Fruit fly (Drosophila melanogaster) whole organism, pupa: Measurements from ENCODE around the gene CG11693.

ENCODE experiments used
- CG10348 ChIP-seq: fragments of 200-800 bp; sonication (Bioruptor generic); IDR thresholded peaks from 2 replicates; pipeline ENCODE4 v1.3.6; 2022; ENCODE audit warnings: missing biosample characterization, missing genetic modification characterization
- CG12605 ChIP-seq: fragments of 200-800 bp; sonication (Bioruptor generic); IDR thresholded peaks from 2 replicates; pipeline ENCODE4 v1.3.6; 2022; ENCODE audit warnings: missing biosample characterization, missing genetic modification characterization
- CG13204 ChIP-seq: fragments of 200-800 bp; sonication (Bioruptor generic); optimal IDR thresholded peaks from 2 replicates; lab custom pipeline; 2018; ENCODE audit warnings: missing biosample characterization, mild to moderate bottlenecking, missing genetic modification characterization, moderate library complexity
- CG14655 ChIP-seq: fragments of 200-800 bp; sonication (Bioruptor generic); optimal IDR thresholded peaks from 3 replicates; lab custom pipeline; 2017; ENCODE audit warnings: mild to moderate bottlenecking, missing biosample characterization, missing genetic modification reagents, missing genetic modification characterization
- CG15710 ChIP-seq: fragments of 200-800 bp; sonication (Bioruptor generic); optimal IDR thresholded peaks from 2 replicates; lab custom pipeline; 2018; ENCODE audit warnings: missing biosample characterization, mild to moderate bottlenecking, missing genetic modification characterization, moderate library complexity
- CG17806 ChIP-seq: fragments of 200-800 bp; sonication (Bioruptor generic); optimal IDR thresholded peaks from 2 replicates; lab custom pipeline; 2018; ENCODE audit warnings: missing biosample characterization, mild to moderate bottlenecking, missing genetic modification characterization, moderate library complexity
- CG32121 ChIP-seq: fragments of 200-800 bp; sonication (Bioruptor generic); IDR thresholded peaks from 2 replicates; pipeline ENCODE4 v1.3.6; 2022; ENCODE audit warnings: missing biosample characterization, missing genetic modification characterization
- CG34367 ChIP-seq: fragments of 200-800 bp; sonication (Bioruptor generic); optimal IDR thresholded peaks from 2 replicates; lab custom pipeline; 2018; ENCODE audit warnings: missing biosample characterization, mild to moderate bottlenecking, missing genetic modification characterization
- CG4496 ChIP-seq: fragments of 200-800 bp; sonication (Bioruptor generic); IDR thresholded peaks from 3 replicates; pipeline ENCODE4 v1.3.6; 2022; ENCODE audit warnings: missing biosample characterization, missing genetic modification characterization
- CG8159 ChIP-seq: fragments of 200-800 bp; sonication (Bioruptor generic); optimal IDR thresholded peaks from 3 replicates; lab custom pipeline; 2018; ENCODE audit warnings: missing biosample characterization, mild to moderate bottlenecking, missing genetic modification characterization, moderate library complexity
- CG8301 ChIP-seq: fragments of 200-800 bp; sonication (Bioruptor generic); optimal IDR thresholded peaks from 2 replicates; lab custom pipeline; 2018; ENCODE audit warnings: missing biosample characterization, mild to moderate bottlenecking, missing genetic modification characterization
- CG9948 ChIP-seq: fragments of 200-800 bp; sonication (Bioruptor generic); optimal IDR thresholded peaks from 2 replicates; lab custom pipeline; 2018; ENCODE audit warnings: missing biosample characterization, mild to moderate bottlenecking, missing genetic modification characterization, moderate library complexity
- D1 ChIP-seq: fragments of 200-800 bp; sonication (Bioruptor generic); optimal IDR thresholded peaks from 2 replicates; lab custom pipeline; 2018; ENCODE audit warnings: missing biosample characterization, mild to moderate bottlenecking, missing genetic modification characterization, moderate library complexity
- EcR ChIP-seq: fragments of 200-800 bp; sonication (Bioruptor generic); optimal IDR thresholded peaks from 3 replicates; lab custom pipeline; 2019; ENCODE audit warnings: missing biosample characterization, missing genetic modification characterization, mild to moderate bottlenecking, moderate library complexity, missing genetic modification reagents
- Ets98B ChIP-seq: fragments of 200-800 bp; sonication (Bioruptor generic); IDR thresholded peaks from 2 replicates; pipeline ENCODE4 v1.3.6; 2022; ENCODE audit warnings: missing biosample characterization, missing genetic modification characterization
- Pif1A ChIP-seq: fragments of 200-800 bp; sonication (Bioruptor generic); optimal IDR thresholded peaks from 3 replicates; lab custom pipeline; 2016; ENCODE audit warnings: missing biosample characterization, missing genetic modification characterization
- Pif1B ChIP-seq: fragments of 200-800 bp; sonication (Bioruptor generic); optimal IDR thresholded peaks from 3 replicates; lab custom pipeline; 2016; ENCODE audit warnings: missing biosample characterization, missing genetic modification characterization
- Snoo ChIP-seq: fragments of 200-800 bp; sonication (Bioruptor generic); optimal IDR thresholded peaks from 3 replicates; lab custom pipeline; 2017; ENCODE audit warnings: missing biosample characterization, mild to moderate bottlenecking, missing genetic modification characterization, inconsistent platforms
- fd96Ca ChIP-seq: fragments of 200-800 bp; sonication (Bioruptor generic); IDR thresholded peaks from 3 replicates; pipeline ENCODE4 v1.3.6; 2022; ENCODE audit warnings: missing biosample characterization, missing genetic modification characterization
- gl ChIP-seq: fragments of 200-800 bp; sonication (Bioruptor generic); optimal IDR thresholded peaks from 2 replicates; lab custom pipeline; 2018; ENCODE audit warnings: missing biosample characterization, mild to moderate bottlenecking, missing genetic modification characterization
- rn ChIP-seq: fragments of 200-800 bp; sonication (Bioruptor generic); IDR thresholded peaks from 2 replicates; pipeline ENCODE4 v1.3.6; 2022; ENCODE audit warnings: missing biosample characterization, missing genetic modification characterization

Gene CG11693

DNA sequence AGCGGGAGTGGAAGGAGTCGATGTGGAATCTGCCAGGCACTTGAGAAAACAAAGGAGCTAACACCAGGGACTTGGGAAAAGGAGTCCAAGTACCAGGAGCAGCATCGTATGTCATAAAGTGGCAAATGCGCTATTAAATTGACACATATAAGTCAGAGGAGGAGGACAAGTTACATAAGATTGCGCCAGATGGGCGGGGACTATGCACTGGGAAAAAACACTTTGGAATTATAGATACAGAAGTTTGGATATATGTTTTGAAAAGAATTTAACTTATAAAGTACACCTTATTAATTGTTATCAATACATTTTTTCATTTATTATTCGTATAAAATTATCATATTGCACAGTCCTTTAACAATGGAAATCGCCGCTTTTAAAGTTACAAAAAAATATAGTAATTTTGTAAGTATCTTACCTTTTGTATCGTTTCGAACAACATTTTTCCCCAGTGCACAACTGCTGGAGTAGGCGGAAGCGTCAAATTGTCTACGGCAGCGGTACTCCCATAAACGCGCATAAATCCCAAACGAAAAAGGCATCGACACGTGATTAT lies 25.5 kb upstream of the CG11693 start:
- TF ChIP-seq D1 (tag; lab: Kevin White, UChicago) = no peak
- TF ChIP-seq Pif1B = no peak
- TF ChIP-seq CG9948 (tag; lab: Kevin White, UChicago) = no peak
- TF ChIP-seq CG17806 (tag; lab: Kevin White, UChicago) = no peak
- TF ChIP-seq CG34367 (tag; lab: Kevin White, UChicago) = no peak
- no peak for TF ChIP-seq CG15710 (tag; lab: Kevin White, UChicago)
- no peak for TF ChIP-seq CG13204
- no peak for TF ChIP-seq CG8159 (tag; lab: Kevin White, UChicago)
- no peak for TF ChIP-seq gl (tag; lab: Kevin White, UChicago)
- TF ChIP-seq fd96Ca (GFP tag; lab: Robert Waterston, UW) = no peak
- no peak for TF ChIP-seq Snoo (tag; lab: Kevin White, UChicago)
- no peak for TF ChIP-seq EcR (GFP tag; lab: Kevin White, UChicago)
- TF ChIP-seq rn (GFP tag; lab: Robert Waterston, UW) = no peak
- no peak for TF ChIP-seq Pif1A (GFP tag; lab: Kevin White, UChicago)
- TF ChIP-seq CG32121 (GFP tag; lab: Robert Waterston, UW) = no peak
- TF ChIP-seq CG4496 = no peak
- TF ChIP-seq CG14655 (GFP tag; lab: Kevin White, UChicago) = no peak
- TF ChIP-seq CG8301 (tag; lab: Kevin White, UChicago) = no peak
- TF ChIP-seq Ets98B (GFP tag; lab: Robert Waterston, UW) = no peak

DNA sequence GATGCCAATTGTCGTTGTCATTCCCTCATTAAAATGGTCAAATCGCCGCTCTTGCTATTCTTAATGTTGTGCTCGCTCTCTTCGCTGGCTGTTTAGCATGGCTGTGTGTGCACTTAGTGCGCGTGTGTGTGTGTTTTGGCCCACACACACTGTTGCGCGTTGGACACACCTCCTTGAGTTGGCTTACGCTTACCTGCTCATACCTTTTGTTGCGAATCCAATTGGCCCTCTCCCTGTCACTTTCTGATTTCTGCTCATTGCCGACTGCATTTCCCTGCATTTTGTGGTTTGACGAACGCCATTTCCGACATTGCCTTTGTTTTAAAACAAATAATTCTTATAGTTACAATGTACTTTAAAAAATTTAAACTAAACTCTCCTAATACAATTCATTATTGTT lies 24.4 kb upstream of the CG11693 start:
- TF ChIP-seq fd96Ca (GFP tag; lab: Robert Waterston, UW) (0 out of 3 replicates have a peak, but pooled peaks have one; percentile 28), CG15710 (tag; lab: Kevin White, UChicago) (no peak), CG14655 (GFP tag; lab: Kevin White, UChicago) (no peak), CG10348 (no peak), CG34367 (tag; lab: Kevin White, UChicago) (no peak), CG32121 (GFP tag; lab: Robert Waterston, UW) (no peak), Pif1B (no peak), Pif1A (GFP tag; lab: Kevin White, UChicago) (no peak), gl (tag; lab: Kevin White, UChicago) (no peak)

DNA sequence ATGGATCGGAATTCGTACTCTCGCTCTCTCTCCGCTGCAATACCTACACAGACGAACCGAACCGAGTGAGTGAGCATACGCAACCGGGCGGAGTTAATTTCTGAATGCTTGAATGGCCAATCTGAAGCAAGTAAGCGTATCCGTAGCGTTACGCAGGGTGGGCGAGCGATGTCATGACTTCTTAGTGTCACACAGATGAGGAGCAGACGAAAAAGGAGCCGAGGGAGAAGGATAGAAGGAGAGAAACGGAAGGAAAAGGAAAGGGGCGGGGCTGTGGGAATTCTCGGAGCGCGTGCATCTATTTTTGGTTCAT lies 23.8 kb upstream of the CG11693 start:
- TF ChIP-seq rn (GFP tag; lab: Robert Waterston, UW) (no peak), Snoo (tag; lab: Kevin White, UChicago) (no peak), CG13204 (no peak)

DNA sequence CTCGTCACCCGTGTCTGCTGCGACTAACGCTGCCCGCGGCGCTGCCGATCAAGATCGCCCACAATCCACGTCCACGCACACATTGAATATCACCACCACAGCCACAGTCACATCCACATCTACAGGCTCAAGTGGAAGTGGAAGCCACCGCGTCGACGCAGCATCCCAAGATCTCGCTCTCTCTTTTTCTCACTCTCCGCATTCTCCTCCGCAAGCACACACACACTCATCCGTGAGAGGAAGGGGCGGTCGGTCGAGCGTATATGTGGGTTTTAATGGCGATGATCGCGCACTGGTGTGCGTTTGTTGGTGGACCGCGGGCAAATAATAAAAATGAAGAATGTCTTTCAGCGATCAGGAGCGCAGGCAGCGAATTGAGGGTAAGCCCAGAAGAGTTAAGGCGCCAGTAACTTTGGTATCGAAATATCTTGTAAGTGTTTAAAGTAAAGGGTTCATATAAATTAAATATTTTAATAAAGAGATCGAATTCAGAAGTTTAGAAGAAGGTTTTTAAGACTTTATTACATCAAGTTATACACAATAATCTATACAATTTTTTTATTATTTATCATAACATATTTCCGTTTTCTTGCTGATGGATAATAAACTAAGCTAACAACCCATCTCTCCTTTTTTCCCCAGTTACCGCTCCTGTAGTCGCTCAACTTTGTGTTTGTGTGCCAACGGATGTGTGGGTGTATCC lies 23.3 kb upstream of the CG11693 start, which contains the start of gene Poxm:
TSS of gene Poxm (minus strand) at position 25 of the 703 bp plus-strand sequence.
- peak; percentile 86 for TF ChIP-seq Ets98B (GFP tag; lab: Robert Waterston, UW)
- TF ChIP-seq Pif1A (GFP tag; lab: Kevin White, UChicago) = peak; percentile 89
- TF ChIP-seq CG14655 (GFP tag; lab: Kevin White, UChicago) = peak; percentile 99
- TF ChIP-seq EcR (GFP tag; lab: Kevin White, UChicago) = no peak
- peak; percentile 96 for TF ChIP-seq CG8301 (tag; lab: Kevin White, UChicago)
- TF ChIP-seq CG34367 (tag; lab: Kevin White, UChicago) = peak; percentile 90
- peak; percentile 94 for TF ChIP-seq CG17806 (tag; lab: Kevin White, UChicago)
- TF ChIP-seq Snoo (tag; lab: Kevin White, UChicago) = peak; percentile 95
- peak; percentile 97 for TF ChIP-seq CG15710 (tag; lab: Kevin White, UChicago)
- TF ChIP-seq CG13204 = peak; percentile 74
- peak; percentile 91 for TF ChIP-seq fd96Ca (GFP tag; lab: Robert Waterston, UW)
- TF ChIP-seq CG4496 = peak; percentile 90
- peak; percentile 90 for TF ChIP-seq CG10348
- peak; percentile 76 for TF ChIP-seq gl (tag; lab: Kevin White, UChicago)
- TF ChIP-seq CG12605 (GFP tag; lab: Robert Waterston, UW) = peak; percentile 74
- TF ChIP-seq CG9948 (tag; lab: Kevin White, UChicago) = peak; percentile 95
- TF ChIP-seq rn (GFP tag; lab: Robert Waterston, UW) = peak; percentile 87
- TF ChIP-seq D1 (tag; lab: Kevin White, UChicago) = peak; percentile 93
- TF ChIP-seq CG32121 (GFP tag; lab: Robert Waterston, UW) = peak; percentile 93
- peak; percentile 91 for TF ChIP-seq Pif1B
- TF ChIP-seq CG8159 (tag; lab: Kevin White, UChicago) = peak; percentile 98
- TF ChIP-seq, all 21 proteins: peak for 20

dm6 chr3R:8329628-8330027 lies 19.1 kb upstream of the CG11693 start:
- TF ChIP-seq D1 (tag; lab: Kevin White, UChicago) (no peak), EcR (GFP tag; lab: Kevin White, UChicago) (peak; percentile 16), CG12605 (GFP tag; lab: Robert Waterston, UW) (no peak), Pif1B (no peak)
- TF ChIP-seq, all 21 proteins: peak for 1
